Worm (Caenorhabditis elegans): Measurements from ENCODE around the gene C25E10.8.

DNA sequence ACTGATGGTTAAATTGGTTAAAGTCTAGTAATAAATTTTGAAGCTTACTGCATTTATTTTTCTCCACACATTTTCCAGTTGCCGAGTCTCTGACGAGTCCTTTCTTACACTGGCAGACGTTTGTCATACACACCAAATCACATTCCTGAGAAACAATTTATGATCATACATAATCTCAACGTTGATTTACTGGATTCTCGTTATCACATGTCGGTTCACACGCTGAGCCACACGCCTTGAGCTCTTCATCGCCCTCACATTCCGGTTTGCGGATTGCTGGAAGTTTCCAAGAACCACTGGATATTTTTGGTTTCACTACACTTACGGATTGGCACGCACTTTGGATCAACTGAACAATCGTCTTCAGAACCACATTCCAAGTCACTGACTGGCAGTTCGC is 1.8 kb upstream of the C25E10.8 start:
- TF ChIP-seq nhr-11 (tag; optimal IDR thresholded peaks at IDR 0.05) (no peak), aly-2 (tag; optimal IDR thresholded peaks at IDR 0.05) (no peak), fkh-10 (GFP tag; optimal IDR thresholded peaks at IDR 0.05) (no peak), lin-13 (GFP tag; optimal IDR thresholded peaks at IDR 0.05) (no peak), rnt-1 (tag; optimal IDR thresholded peaks at IDR 0.05) (no peak), nhr-12 (tag; optimal IDR thresholded peaks at IDR 0.05) (no peak), fos-1 (tag; optimal IDR thresholded peaks at IDR 0.05) (no peak), lsy-2 (tag; optimal IDR thresholded peaks at IDR 0.05) (no peak)

Data from whole organism, L1 larva.